Worm (Caenorhabditis elegans): ENCODE results near the gene W02D7.6.

DNA sequence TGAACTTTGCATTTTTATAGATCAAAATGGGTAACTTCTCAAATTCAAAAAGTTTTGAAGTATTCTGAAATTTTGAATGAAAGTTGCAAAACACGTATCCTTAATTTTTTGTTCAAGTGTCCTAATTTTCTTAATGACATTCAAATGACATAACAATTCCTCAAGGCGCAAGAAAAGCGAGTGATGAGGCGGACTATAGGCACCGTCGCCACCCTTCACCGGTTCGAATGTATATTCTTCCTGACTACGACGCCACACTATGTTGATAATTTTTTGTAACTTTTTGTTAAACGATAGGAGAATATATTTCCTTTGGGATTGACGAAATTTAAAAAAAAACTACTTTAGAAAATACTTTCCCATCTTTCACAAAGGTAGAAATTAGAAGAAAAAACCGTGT is 19.7 kb downstream of the W02D7.6 start:
- TF ChIP-seq W03F9.2 (tag; optimal IDR thresholded peaks at IDR 0.05): no peak
- no peak for TF ChIP-seq him-1 (tag; optimal IDR thresholded peaks at IDR 0.05)
- TF ChIP-seq dao-5 (tag; optimal IDR thresholded peaks at IDR 0.05): no peak
